Worm (Caenorhabditis elegans) whole organism, young adult: ENCODE data around the gene chpf-1.

Experiments used
- B0336.3 ChIP-seq: fragments of 200-800 bp; sonication (Bioruptor generic); IDR thresholded peaks from 2 replicates; pipeline ENCODE4 v1.3.6; 2022; ENCODE audit warnings: missing genetic modification characterization, missing compliant biosample characterization
- C06A6.2 ChIP-seq: fragments of 200-800 bp; sonication (Bioruptor generic); conservative IDR thresholded peaks from 2 replicates; pipeline ENCODE4 v1.3.6; 2022; ENCODE audit warnings: missing genetic modification characterization, missing compliant biosample characterization
- F10E7.11 ChIP-seq: sonication (generic microtip); optimal IDR thresholded peaks from 2 replicates; lab custom pipeline; 2017; ENCODE audit warnings: mild to moderate bottlenecking, missing genetic modification characterization, moderate library complexity, missing compliant biosample characterization
- F33H1.4 ChIP-seq: fragments of 200-800 bp; sonication (Bioruptor generic); IDR thresholded peaks from 2 replicates; pipeline ENCODE4 v1.3.6; 2022; ENCODE audit warnings: missing genetic modification reagents, missing genetic modification characterization, missing compliant biosample characterization
- K11D2.4 ChIP-seq: fragments of 200-800 bp; sonication (Bioruptor generic); IDR thresholded peaks from 2 replicates; pipeline ENCODE4 v1.3.6; 2022; ENCODE audit warnings: missing genetic modification reagents, missing genetic modification characterization, missing compliant biosample characterization
- K12H6.12 ChIP-seq: fragments of 200-800 bp; sonication (Bioruptor generic); optimal IDR thresholded peaks from 2 replicates; lab custom pipeline; 2018; ENCODE audit warnings: mild to moderate bottlenecking, missing genetic modification characterization, missing compliant biosample characterization
- T26A5.8 ChIP-seq: sonication (generic microtip); optimal IDR thresholded peaks from 2 replicates; lab custom pipeline; 2016; ENCODE audit warnings: missing genetic modification characterization, missing compliant biosample characterization
- Y56A3A.18 ChIP-seq: fragments of 200-800 bp; sonication (Bioruptor generic); IDR thresholded peaks from 2 replicates; pipeline ENCODE4 v1.3.6; 2022; ENCODE audit warnings: missing genetic modification reagents, missing genetic modification characterization, missing compliant biosample characterization
- Y95B8A.8 ChIP-seq: fragments of 200-800 bp; sonication (Bioruptor generic); IDR thresholded peaks from 2 replicates; pipeline ENCODE4 v1.3.6; 2022; ENCODE audit warnings: missing genetic modification reagents, missing genetic modification characterization, missing compliant biosample characterization
- akir-1 ChIP-seq: fragments of 200-800 bp; sonication (Bioruptor generic); optimal IDR thresholded peaks from 2 replicates; lab custom pipeline; 2018; ENCODE audit warnings: mild to moderate bottlenecking, missing genetic modification characterization, moderate library complexity, missing compliant biosample characterization
- ama-1 ChIP-seq, 3 experiments: fragments of 150-350 bp in 1 of 3; sonication (generic microtip) in 2 of 3; optimal IDR thresholded peaks; 2 replicates each; lab custom pipeline; 2014 to 2018; ENCODE audit warnings: missing biosample characterization in 2 of 3, missing genetic modification characterization in 2 of 3, missing genetic modification reagents in 2 of 3
- aptf-2 ChIP-seq: fragments of 200-800 bp; sonication (Bioruptor generic); conservative IDR thresholded peaks from 2 replicates; pipeline ENCODE4 v1.3.6; 2022; ENCODE audit warnings: missing genetic modification reagents, missing genetic modification characterization, missing compliant biosample characterization
- atf-7 ChIP-seq: sonication (generic microtip); optimal IDR thresholded peaks from 2 replicates; lab custom pipeline; 2017; ENCODE audit warnings: mild to moderate bottlenecking, missing genetic modification characterization, missing compliant biosample characterization
- attf-5 ChIP-seq: fragments of 200-800 bp; sonication (Bioruptor generic); optimal IDR thresholded peaks from 2 replicates; lab custom pipeline; 2018; ENCODE audit warnings: mild to moderate bottlenecking, missing genetic modification characterization, missing compliant biosample characterization
- bed-2 ChIP-seq: fragments of 200-800 bp; sonication (Bioruptor generic); IDR thresholded peaks from 2 replicates; pipeline ENCODE4 v1.3.6; 2022; ENCODE audit warnings: missing genetic modification reagents, missing genetic modification characterization, missing compliant biosample characterization
- ccch-3 ChIP-seq: fragments of 200-800 bp; sonication (Bioruptor generic); optimal IDR thresholded peaks from 2 replicates; lab custom pipeline; 2018; ENCODE audit warnings: mild to moderate bottlenecking, missing genetic modification characterization, missing compliant biosample characterization
- cebp-2 ChIP-seq: fragments of 200-800 bp; sonication (Bioruptor generic); IDR thresholded peaks from 2 replicates; pipeline ENCODE4 v1.3.6; 2022; ENCODE audit warnings: missing genetic modification characterization, missing compliant biosample characterization
- ceh-27 ChIP-seq: fragments of 200-800 bp; sonication (Bioruptor generic); optimal IDR thresholded peaks from 2 replicates; lab custom pipeline; 2018; ENCODE audit warnings: mild to moderate bottlenecking, missing genetic modification characterization, moderate library complexity, missing compliant biosample characterization
- ceh-79 ChIP-seq: sonication (generic microtip); optimal IDR thresholded peaks from 2 replicates; lab custom pipeline; 2017; ENCODE audit warnings: mild to moderate bottlenecking, missing genetic modification characterization, missing compliant biosample characterization
- ceh-91 ChIP-seq: fragments of 200-800 bp; sonication (Bioruptor generic); IDR thresholded peaks from 2 replicates; pipeline ENCODE4 v1.3.6; 2022; ENCODE audit warnings: missing genetic modification reagents, missing genetic modification characterization, missing compliant biosample characterization
- chd-7 ChIP-seq: sonication (generic microtip); optimal IDR thresholded peaks from 2 replicates; lab custom pipeline; 2016; ENCODE audit warnings: mild to moderate bottlenecking, missing genetic modification characterization, moderate library complexity, missing compliant biosample characterization
- dpff-1 ChIP-seq: sonication (generic microtip); optimal IDR thresholded peaks from 2 replicates; lab custom pipeline; 2017; ENCODE audit warnings: mild to moderate bottlenecking, missing genetic modification characterization, missing compliant biosample characterization
- dpl-1 ChIP-seq: fragments of 150-350 bp; optimal IDR thresholded peaks from 2 replicates; lab custom pipeline; 2014; ENCODE audit warnings: missing biosample characterization, missing genetic modification reagents, missing genetic modification characterization
- egl-18 ChIP-seq: fragments of 200-800 bp; sonication (Bioruptor generic); IDR thresholded peaks from 2 replicates; pipeline ENCODE4 v1.3.6; 2022; ENCODE audit warnings: missing genetic modification reagents, missing genetic modification characterization, missing compliant biosample characterization
- egl-44 ChIP-seq: fragments of 200-800 bp; sonication (Bioruptor generic); IDR thresholded peaks from 2 replicates; pipeline ENCODE4 v1.3.6; 2022; ENCODE audit warnings: missing genetic modification reagents, missing genetic modification characterization, missing compliant biosample characterization
- hrde-1 ChIP-seq: sonication (generic microtip); optimal IDR thresholded peaks from 2 replicates; lab custom pipeline; 2016; ENCODE audit warnings: missing genetic modification characterization, mild to moderate bottlenecking, missing compliant biosample characterization, moderate library complexity, missing genotype, missing genetic modification reagents, borderline replicate concordance
- hsf-1 ChIP-seq: fragments of 200-800 bp; sonication (Bioruptor generic); IDR thresholded peaks from 2 replicates; pipeline ENCODE4 v1.3.6; 2022; ENCODE audit warnings: missing genetic modification reagents, missing genetic modification characterization, missing compliant biosample characterization
- lin-35 ChIP-seq, 3 experiments: fragments of 150-350 bp in 2 of 3; sonication (generic microtip) in 1 of 3; optimal IDR thresholded peaks; 2 replicates each; lab custom pipeline; 2014 to 2018; ENCODE audit warnings: missing biosample characterization in 3 of 3, missing genetic modification characterization in 3 of 3, missing genetic modification reagents in 3 of 3
- lin-40 ChIP-seq: sonication (generic microtip); optimal IDR thresholded peaks from 2 replicates; lab custom pipeline; 2016; ENCODE audit warnings: missing genetic modification characterization, mild to moderate bottlenecking, missing compliant biosample characterization, missing genotype, missing genetic modification reagents
- lin-54 ChIP-seq: fragments of 200-800 bp; sonication (Bioruptor generic); optimal IDR thresholded peaks from 2 replicates; lab custom pipeline; 2018; ENCODE audit warnings: mild to moderate bottlenecking, missing genetic modification characterization, missing compliant biosample characterization
- lir-1 ChIP-seq: fragments of 200-800 bp; sonication (Bioruptor generic); conservative IDR thresholded peaks from 2 replicates; pipeline ENCODE4 v1.3.6; 2022; ENCODE audit warnings: missing genetic modification reagents, missing genetic modification characterization, missing compliant biosample characterization
- lsy-27 ChIP-seq: sonication (generic microtip); optimal IDR thresholded peaks from 2 replicates; lab custom pipeline; 2017; ENCODE audit warnings: missing genetic modification characterization, mild to moderate bottlenecking, missing compliant biosample characterization, antibody characterized with exemption, missing genotype, borderline replicate concordance; ENCODE audit not compliant: insufficient read depth
- madf-10 ChIP-seq: sonication (generic microtip); optimal IDR thresholded peaks from 2 replicates; lab custom pipeline; 2016; ENCODE audit warnings: mild to moderate bottlenecking, missing genetic modification characterization, missing compliant biosample characterization
- mcd-1 ChIP-seq: fragments of 200-800 bp; sonication (Bioruptor generic); IDR thresholded peaks from 2 replicates; pipeline ENCODE4 v1.3.6; 2022; ENCODE audit warnings: missing genetic modification reagents, missing genetic modification characterization, missing compliant biosample characterization
- nfya-2 ChIP-seq: fragments of 200-800 bp; sonication (Bioruptor generic); IDR thresholded peaks from 2 replicates; pipeline ENCODE4 v1.3.6; 2022; ENCODE audit warnings: missing genetic modification reagents, missing genetic modification characterization, missing compliant biosample characterization
- nhr-179 ChIP-seq: sonication (generic microtip); optimal IDR thresholded peaks from 2 replicates; lab custom pipeline; 2016; ENCODE audit warnings: mild to moderate bottlenecking, missing genetic modification characterization, missing compliant biosample characterization
- nhr-27 ChIP-seq: fragments of 200-800 bp; sonication (Bioruptor generic); optimal IDR thresholded peaks from 2 replicates; lab custom pipeline; 2018; ENCODE audit warnings: mild to moderate bottlenecking, missing genetic modification characterization, moderate library complexity, missing compliant biosample characterization
- pbrm-1 ChIP-seq: fragments of 200-800 bp; sonication (Bioruptor generic); IDR thresholded peaks from 2 replicates; pipeline ENCODE4 v1.3.6; 2022; ENCODE audit warnings: missing genetic modification reagents, missing genetic modification characterization, missing compliant biosample characterization
- pha-4 ChIP-seq: fragments of 150-350 bp; sonication (generic microtip); optimal IDR thresholded peaks from 2 replicates; lab custom pipeline; 2014; ENCODE audit warnings: missing biosample characterization, missing genetic modification reagents, missing genetic modification characterization
- rec-8 ChIP-seq, 2 experiments: sonication (generic microtip); optimal IDR thresholded peaks; 2 replicates each; lab custom pipeline; 2016; ENCODE audit warnings: mild to moderate bottlenecking in 2 of 2, missing genetic modification characterization in 2 of 2, missing genetic modification reagents in 2 of 2, missing genotype in 2 of 2, missing biosample characterization in 1 of 2, missing compliant biosample characterization in 1 of 2, moderate library complexity in 1 of 2
- snpc-1.3 ChIP-seq: sonication (generic microtip); optimal IDR thresholded peaks from 2 replicates; lab custom pipeline; 2017; ENCODE audit warnings: missing genetic modification characterization, mild to moderate bottlenecking, missing compliant biosample characterization, antibody characterized with exemption, moderate library complexity, missing genotype, missing genetic modification reagents; ENCODE audit not compliant: insufficient read depth
- snpc-3.4 ChIP-seq: sonication (generic microtip); optimal IDR thresholded peaks from 2 replicates; lab custom pipeline; 2017; ENCODE audit warnings: missing genetic modification characterization, mild to moderate bottlenecking, missing compliant biosample characterization, antibody characterized with exemption, moderate library complexity, missing genotype, missing genetic modification reagents
- tbp1 ChIP-seq: fragments of 200-800 bp; sonication (Bioruptor generic); optimal IDR thresholded peaks from 2 replicates; lab custom pipeline; 2018; ENCODE audit warnings: mild to moderate bottlenecking, missing genetic modification characterization, missing compliant biosample characterization
- tlf-1 ChIP-seq: fragments of 200-800 bp; sonication (Bioruptor generic); optimal IDR thresholded peaks from 2 replicates; lab custom pipeline; 2018; ENCODE audit warnings: mild to moderate bottlenecking, missing genetic modification characterization, missing compliant biosample characterization
- unc-130 ChIP-seq: sonication (generic microtip); optimal IDR thresholded peaks from 2 replicates; lab custom pipeline; 2016; ENCODE audit warnings: missing genetic modification reagents, missing genetic modification characterization, missing compliant biosample characterization
- ztf-22 ChIP-seq: fragments of 200-800 bp; sonication (Bioruptor generic); optimal IDR thresholded peaks from 2 replicates; lab custom pipeline; 2018; ENCODE audit warnings: mild to moderate bottlenecking, missing genetic modification characterization, moderate library complexity, missing compliant biosample characterization
- ztf-26 ChIP-seq: sonication (generic microtip); optimal IDR thresholded peaks from 2 replicates; lab custom pipeline; 2017; ENCODE audit warnings: missing genetic modification characterization, missing compliant biosample characterization
- ztf-3 ChIP-seq: fragments of 200-800 bp; sonication (Bioruptor generic); optimal IDR thresholded peaks from 2 replicates; lab custom pipeline; 2018; ENCODE audit warnings: mild to moderate bottlenecking, missing genetic modification characterization, missing compliant biosample characterization

chpf-1 gene

ce11 chrV:10174632-10175075 is 28.6 kb downstream of the chpf-1 start (continued):
- TF ChIP-seq C06A6.2 (0 out of 2 replicates have a peak, but pooled peaks have one; percentile 30), atf-7 (peak; percentile 85), ceh-27 (GFP tag; lab: Kevin White, UChicago) (peak; percentile 58), attf-5 (no peak), snpc-3.4 (tag; lab: Kevin White, UChicago) (no peak), nhr-27 (tag; lab: Kevin White, UChicago) (no peak), akir-1 (no peak), nhr-179 (tag; lab: Kevin White, UChicago) (no peak), snpc-1.3 (no peak), K11D2.4 (GFP tag; lab: Robert Waterston, UW) (no peak; the same call in 1 of the 2 replicates), madf-10 (tag; lab: Kevin White, UChicago) (no peak), ztf-26 (tag; lab: Kevin White, UChicago) (no peak), F33H1.4 (GFP tag; lab: Robert Waterston, UW) (no peak), lin-54 (GFP tag; lab: Kevin White, UChicago) (no peak), lin-35 (GFP tag; optimal IDR thresholded peaks at IDR 0.05; lab: Kevin White, UChicago) (peak in 1 of 3 experiments; percentile 41), bed-2 (GFP tag; lab: Robert Waterston, UW) (no peak), dpff-1 (tag; lab: Kevin White, UChicago) (no peak), tlf-1 (GFP tag; lab: Kevin White, UChicago) (no peak), ama-1 (optimal IDR thresholded peaks at IDR 0.05; lab: Kevin White, UChicago) (no peak), ama-1 (GFP tag; optimal IDR thresholded peaks at IDR 0.05; lab: Kevin White, UChicago) (no peak), pbrm-1 (GFP tag; lab: Robert Waterston, UW) (peak; percentile 45; the same call in 1 of the 2 replicates), ccch-3 (GFP tag; lab: Kevin White, UChicago) (no peak), tbp1 (GFP tag; lab: Kevin White, UChicago) (no peak), unc-130 (GFP tag; lab: Kevin White, UChicago) (no peak), pha-4 (tag; lab: Kevin White, UChicago) (no peak), dpl-1 (GFP tag; lab: Kevin White, UChicago) (no peak), K12H6.12 (tag; lab: Kevin White, UChicago) (peak; percentile 83), ztf-3 (no peak), B0336.3 (GFP tag; lab: Robert Waterston, UW) (0 out of 2 replicates have a peak, but pooled peaks have one; percentile 17), chd-7 (tag; lab: Kevin White, UChicago) (peak; percentile 57), Y56A3A.18 (GFP tag; lab: Robert Waterston, UW) (no peak), ztf-22 (no peak), T26A5.8 (no peak), hrde-1 (tag; lab: Kevin White, UChicago) (no peak), rec-8 (tag; optimal IDR thresholded peaks at IDR 0.05; lab: Kevin White, UChicago) (no peak), egl-18 (0 out of 2 replicates have a peak, but pooled peaks have one; percentile 24), cebp-2 (GFP tag; lab: Robert Waterston, UW) (no peak), mcd-1 (GFP tag; lab: Robert Waterston, UW) (peak; percentile 61), hsf-1 (no peak), aptf-2 (no peak), lin-40 (tag; lab: Kevin White, UChicago) (peak; percentile 63), nfya-2 (GFP tag; lab: Robert Waterston, UW) (no peak), ceh-79 (tag; lab: Kevin White, UChicago) (no peak), egl-44 (GFP tag; lab: Robert Waterston, UW) (no peak), F10E7.11 (no peak), Y95B8A.8 (GFP tag; lab: Robert Waterston, UW) (no peak), lsy-27 (tag; lab: Kevin White, UChicago) (no peak), lir-1 (GFP tag; lab: Robert Waterston, UW) (no peak), ceh-91 (GFP tag; lab: Robert Waterston, UW) (no peak)
